Fruit fly (Drosophila melanogaster): ENCODE data around the gene Spn.

The Spn gene

DNA sequence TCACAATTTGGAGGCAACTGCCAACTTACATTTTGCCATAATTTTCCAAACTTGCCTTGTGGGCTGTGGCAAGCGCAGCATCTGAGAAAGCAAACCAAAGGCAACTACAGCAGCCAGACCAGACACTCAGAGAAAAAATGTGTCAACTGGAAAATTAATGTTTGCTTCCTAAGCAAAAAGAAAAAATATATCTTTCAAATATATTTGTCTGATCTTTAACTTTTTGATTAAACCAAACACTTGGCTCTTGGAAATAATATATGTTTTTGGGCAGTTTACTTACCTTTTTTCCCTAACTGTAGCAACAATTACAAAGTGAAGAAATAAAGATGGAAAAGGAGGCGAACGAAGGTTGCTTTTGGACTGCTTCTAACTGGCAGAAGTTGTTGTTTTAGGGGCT is 66.8 kb downstream of the Spn start (continued):
- TF ChIP-seq disco-r (GFP tag; optimal IDR thresholded peaks at IDR 0.05) (no peak), tgo (GFP tag; IDR thresholded peaks at IDR 0.05) (no peak), CG16779 (GFP tag; IDR thresholded peaks at IDR 0.05) (no peak), sc (optimal IDR thresholded peaks at IDR 0.05) (no peak), sc (GFP tag; optimal IDR thresholded peaks at IDR 0.05) (no peak), pfk (GFP tag; optimal IDR thresholded peaks at IDR 0.05) (no peak), CG1647 (GFP tag; optimal IDR thresholded peaks at IDR 0.05) (no peak), CG3726 (GFP tag; IDR thresholded peaks at IDR 0.05) (no peak), nom (GFP tag; optimal IDR thresholded peaks at IDR 0.05) (peak; percentile 64), CG12071 (GFP tag; optimal IDR thresholded peaks at IDR 0.05) (no peak), dpn (GFP tag; optimal IDR thresholded peaks at IDR 0.05) (no peak), D19A (tag; optimal IDR thresholded peaks at IDR 0.05) (peak; percentile 6), fd3F (GFP tag; optimal IDR thresholded peaks at IDR 0.05) (no peak), CG16813 (GFP tag; IDR thresholded peaks at IDR 0.05; ENCODE audit: partially characterized antibody) (no peak), peb (GFP tag; IDR thresholded peaks at IDR 0.05) (no peak), CG9876 (GFP tag; optimal IDR thresholded peaks at IDR 0.05) (no peak), z (GFP tag; IDR thresholded peaks at IDR 0.05) (no peak), CG4404 (GFP tag; IDR thresholded peaks at IDR 0.05) (no peak), CG13775 (GFP tag; optimal IDR thresholded peaks at IDR 0.05) (no peak), cad (GFP tag; optimal IDR thresholded peaks at IDR 0.05) (no peak), bsh (GFP tag; optimal IDR thresholded peaks at IDR 0.05) (peak in 1 of 2 experiments; percentile 73), dan (GFP tag; IDR thresholded peaks at IDR 0.05) (no peak), vnd (GFP tag; IDR thresholded peaks at IDR 0.05; ENCODE audit: partially characterized antibody) (no peak), Dfd (GFP tag; optimal IDR thresholded peaks at IDR 0.05) (no peak), CG8281 (tag; optimal IDR thresholded peaks at IDR 0.05) (no peak), CkIIα-i1 (GFP tag; IDR thresholded peaks at IDR 0.05) (no peak), CG15696 (tag; optimal IDR thresholded peaks at IDR 0.05) (no peak), CG10209 (GFP tag; optimal IDR thresholded peaks at IDR 0.05) (no peak), CG12236 (GFP tag; optimal IDR thresholded peaks at IDR 0.05) (no peak), sima (GFP tag; optimal IDR thresholded peaks at IDR 0.05) (no peak), Kr (GFP tag; optimal IDR thresholded peaks at IDR 0.05) (no peak), gro (GFP tag; optimal IDR thresholded peaks at IDR 0.05) (no peak), Blimp-1 (GFP tag; optimal IDR thresholded peaks at IDR 0.05) (peak; percentile 49), CG3838 (GFP tag; optimal IDR thresholded peaks at IDR 0.05) (no peak), CG11504 (tag; optimal IDR thresholded peaks at IDR 0.05) (peak; percentile 58), lmd (GFP tag; IDR thresholded peaks at IDR 0.05) (no peak), CG18599 (GFP tag; optimal IDR thresholded peaks at IDR 0.05) (peak; percentile 0), CG10959 (GFP tag; IDR thresholded peaks at IDR 0.05) (no peak), trh (GFP tag; optimal IDR thresholded peaks at IDR 0.05) (no peak), CG7745 (tag; optimal IDR thresholded peaks at IDR 0.05) (no peak), CG2875 (GFP tag; optimal IDR thresholded peaks at IDR 0.05) (no peak), Chrac-16 (GFP tag; optimal IDR thresholded peaks at IDR 0.05) (no peak), dysf (GFP tag; IDR thresholded peaks at IDR 0.05) (no peak), CG10274 (GFP tag; optimal IDR thresholded peaks at IDR 0.05) (no peak), Mad (GFP tag; optimal IDR thresholded peaks at IDR 0.05) (no peak), CG7372 (GFP tag; IDR thresholded peaks at IDR 0.05) (no peak), CG4617 (GFP tag; optimal IDR thresholded peaks at IDR 0.05; ENCODE audit: borderline replicate concordance) (no peak), vvl (GFP tag; IDR thresholded peaks at IDR 0.05) (0 out of 2 replicates have a peak, but pooled peaks have one; percentile 17), bigmax (GFP tag; optimal IDR thresholded peaks at IDR 0.05) (no peak), CG17568 (GFP tag; optimal IDR thresholded peaks at IDR 0.05) (no peak), Sin3A (optimal IDR thresholded peaks at IDR 0.05) (no peak), Vsx1 (GFP tag; optimal IDR thresholded peaks at IDR 0.05) (no peak)
